Fruit fly (Drosophila melanogaster): ENCODE results near the gene CG4766.
A peak's percentile ranks its signal among the peaks of the same experiment; 100 is the strongest.

CG4766 gene

dm6 chrX:5980883-5981282, 19.7 kb downstream of the CG4766 start (continued):
- TF ChIP-seq CG8924 (tag; optimal IDR thresholded peaks at IDR 0.05), result peak; percentile 76
- TF ChIP-seq CG2120 (GFP tag; optimal IDR thresholded peaks at IDR 0.05), result peak; percentile 87
- peak; percentile 56 for TF ChIP-seq CG4424 (GFP tag; optimal IDR thresholded peaks at IDR 0.05)
- TF ChIP-seq Dll (GFP tag; IDR thresholded peaks at IDR 0.05; ENCODE audit: partially characterized antibody), result no peak
- peak; percentile 35 for TF ChIP-seq CG18011 (GFP tag; optimal IDR thresholded peaks at IDR 0.05)
- TF ChIP-seq vvl (GFP tag; IDR thresholded peaks at IDR 0.05), result peak; percentile 89
- TF ChIP-seq Dbx (GFP tag; IDR thresholded peaks at IDR 0.05), result peak; percentile 89
- TF ChIP-seq CG12236 (GFP tag; optimal IDR thresholded peaks at IDR 0.05), result no peak
- TF ChIP-seq Doc2 (GFP tag; IDR thresholded peaks at IDR 0.05), result no peak
- peak; percentile 52 for TF ChIP-seq CG4820 (GFP tag; optimal IDR thresholded peaks at IDR 0.05)
- TF ChIP-seq twi (tag; optimal IDR thresholded peaks at IDR 0.05), result peak; percentile 19
- peak; percentile 88 for TF ChIP-seq CG2678 (tag; optimal IDR thresholded peaks at IDR 0.05)
- TF ChIP-seq sim (GFP tag; IDR thresholded peaks at IDR 0.05), result no peak
- TF ChIP-seq CG10959 (GFP tag; IDR thresholded peaks at IDR 0.05), result no peak
- TF ChIP-seq eve (GFP tag; optimal IDR thresholded peaks at IDR 0.05), result peak in 1 of 2 experiments; percentile 89
- TF ChIP-seq ranshi (GFP tag; IDR thresholded peaks at IDR 0.05), result peak; percentile 81
- no peak for TF ChIP-seq emc (GFP tag; optimal IDR thresholded peaks at IDR 0.05)
- peak; percentile 37 for TF ChIP-seq CG16863 (GFP tag; optimal IDR thresholded peaks at IDR 0.05)
- TF ChIP-seq Ravus (GFP tag; IDR thresholded peaks at IDR 0.05), result peak; percentile 17; the same call in 1 of the 2 replicates
- TF ChIP-seq toy (GFP tag; IDR thresholded peaks at IDR 0.05), result peak; percentile 48; the same call in 1 of the 2 replicates
- TF ChIP-seq sug (tag; optimal IDR thresholded peaks at IDR 0.05), result peak; percentile 76
- no peak for TF ChIP-seq vnd (GFP tag; IDR thresholded peaks at IDR 0.05; ENCODE audit: partially characterized antibody)
- TF ChIP-seq ATbp (GFP tag; optimal IDR thresholded peaks at IDR 0.05), result peak; percentile 76
- TF ChIP-seq CG2202 (tag; optimal IDR thresholded peaks at IDR 0.05), result no peak
- peak; percentile 47 for TF ChIP-seq CG7987 (GFP tag; optimal IDR thresholded peaks at IDR 0.05)
- TF ChIP-seq CG32767 (GFP tag; IDR thresholded peaks at IDR 0.05), result peak; percentile 83
- no peak for TF ChIP-seq hb (GFP tag; IDR thresholded peaks at IDR 0.05; ENCODE audit: partially characterized antibody)
- TF ChIP-seq BtbVII (GFP tag; optimal IDR thresholded peaks at IDR 0.05), result peak; percentile 78
- peak; percentile 70; the same call in 1 of the 2 replicates for TF ChIP-seq dati (GFP tag; IDR thresholded peaks at IDR 0.05)
- TF ChIP-seq CG9437 (GFP tag; optimal IDR thresholded peaks at IDR 0.05), result peak; percentile 42
- peak; percentile 40 for TF ChIP-seq CG13775 (GFP tag; optimal IDR thresholded peaks at IDR 0.05)
- peak; percentile 33 for TF ChIP-seq nau (GFP tag; optimal IDR thresholded peaks at IDR 0.05)
- TF ChIP-seq jigr1 (GFP tag; IDR thresholded peaks at IDR 0.05), result peak; percentile 32; the same call in 1 of the 3 replicates
- TF ChIP-seq CG16813 (GFP tag; IDR thresholded peaks at IDR 0.05; ENCODE audit: partially characterized antibody), result no peak
- TF ChIP-seq GATAe (GFP tag; conservative IDR thresholded peaks at IDR 0.05), result no peak
- TF ChIP-seq CG3407 (GFP tag; optimal IDR thresholded peaks at IDR 0.05), result peak; percentile 12
- peak; percentile 66 for TF ChIP-seq corto (GFP tag; optimal IDR thresholded peaks at IDR 0.05)
- peak; percentile 83 for TF ChIP-seq CG14014 (GFP tag; IDR thresholded peaks at IDR 0.05)
- TF ChIP-seq B-H2 (GFP tag; optimal IDR thresholded peaks at IDR 0.05), result no peak
- TF ChIP-seq grau (tag; optimal IDR thresholded peaks at IDR 0.05), result peak; percentile 79
- no peak for TF ChIP-seq inv (GFP tag; IDR thresholded peaks at IDR 0.05; ENCODE audit: partially characterized antibody)
- peak; percentile 72 for TF ChIP-seq CG17385 (GFP tag; optimal IDR thresholded peaks at IDR 0.05)
- no peak for TF ChIP-seq dan (GFP tag; IDR thresholded peaks at IDR 0.05)
- peak; percentile 73 for TF ChIP-seq al (GFP tag; IDR thresholded peaks at IDR 0.05)
- TF ChIP-seq chm (GFP tag; IDR thresholded peaks at IDR 0.05), result peak; percentile 72; the same call in 1 of the 2 replicates
- no peak for TF ChIP-seq CG4328 (GFP tag; optimal IDR thresholded peaks at IDR 0.05)
- peak; percentile 22 to 66 for TF ChIP-seq bsh (GFP tag; optimal IDR thresholded peaks at IDR 0.05)
- 0 out of 2 replicates have a peak, but pooled peaks have one; percentile 51 for TF ChIP-seq sens-2 (GFP tag; IDR thresholded peaks at IDR 0.05)
- peak; percentile 71 for TF ChIP-seq CG31224 (GFP tag; IDR thresholded peaks at IDR 0.05)
- peak; percentile 43 for TF ChIP-seq CG10979 (tag; optimal IDR thresholded peaks at IDR 0.05)
- TF ChIP-seq ind (GFP tag; optimal IDR thresholded peaks at IDR 0.05), result peak; percentile 78

All from whole organism, embryonic.